Worm (Caenorhabditis elegans): Measurements from ENCODE around the gene cest-12.

DNA sequence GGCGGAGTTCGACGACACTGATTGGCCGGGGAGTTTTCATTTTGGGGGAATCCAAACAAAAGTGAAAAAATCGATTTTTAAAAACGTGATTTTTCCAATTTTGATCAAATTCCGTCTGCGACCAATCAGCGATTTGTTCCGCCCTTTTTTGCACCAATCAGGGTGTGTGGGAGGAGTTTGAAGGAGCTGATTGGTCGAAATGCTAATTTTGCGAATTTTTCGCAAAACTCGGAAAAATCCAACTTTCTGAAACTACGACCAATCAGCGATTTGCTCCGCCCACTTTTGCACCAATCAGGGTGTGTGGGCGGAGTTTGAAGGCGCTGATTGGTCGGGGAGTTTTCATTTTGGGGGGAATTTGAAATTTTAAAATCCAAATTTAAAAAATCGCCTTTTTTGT lies 49.2 kb upstream of the cest-12 start:
- no peak for TF ChIP-seq dao-5 (tag; optimal IDR thresholded peaks at IDR 0.05)
- no peak for TF ChIP-seq him-1 (tag; optimal IDR thresholded peaks at IDR 0.05)
